Worm (Caenorhabditis elegans) whole organism, L4 larva: Measurements from ENCODE around the gene H03G16.7.
A peak's percentile ranks its signal among the peaks of the same experiment; 100 is the strongest.

Source experiments
- F37D6.2 ChIP-seq: sonication (generic microtip); optimal IDR thresholded peaks from 2 replicates; lab custom pipeline; 2016; ENCODE audit warnings: mild to moderate bottlenecking, missing genetic modification characterization, missing compliant biosample characterization
- F49E8.2 ChIP-seq: sonication (generic microtip); optimal IDR thresholded peaks from 2 replicates; lab custom pipeline; 2016; ENCODE audit warnings: missing compliant biosample characterization, mild to moderate bottlenecking, missing genetic modification characterization, borderline replicate concordance
- T26A8.4 ChIP-seq: fragments of 200-800 bp; sonication (Bioruptor generic); IDR thresholded peaks from 2 replicates; pipeline ENCODE4 v1.3.6; 2022; ENCODE audit warnings: missing genetic modification characterization, missing compliant biosample characterization
- Y105C5A.15 ChIP-seq: fragments of 200-800 bp; sonication (Bioruptor generic); IDR thresholded peaks from 2 replicates; pipeline ENCODE4 v1.3.6; 2022; ENCODE audit warnings: missing genetic modification characterization, missing compliant biosample characterization
- Y75B8A.6 ChIP-seq: fragments of 200-800 bp; sonication (Bioruptor generic); IDR thresholded peaks from 2 replicates; pipeline ENCODE4 v1.3.6; 2022; ENCODE audit warnings: missing genetic modification reagents, missing genetic modification characterization, missing compliant biosample characterization
- aha-1 ChIP-seq: fragments of 150-350 bp; peaks from one replicate; lab custom pipeline; 2014; ENCODE audit warnings: missing biosample characterization, missing genetic modification characterization
- attf-4 ChIP-seq: sonication (generic microtip); optimal IDR thresholded peaks from 3 replicates; lab custom pipeline; 2017; ENCODE audit warnings: missing biosample characterization, missing genetic modification characterization
- ceh-44 ChIP-seq: fragments of 200-800 bp; sonication (Bioruptor generic); IDR thresholded peaks from 2 replicates; pipeline ENCODE4 v1.3.6; 2022; ENCODE audit warnings: missing genetic modification reagents, missing genetic modification characterization, missing compliant biosample characterization
- ceh-62 ChIP-seq: sonication (generic microtip); optimal IDR thresholded peaks from 2 replicates; lab custom pipeline; 2017; ENCODE audit warnings: missing biosample characterization, missing genetic modification characterization
- ctbp-1 ChIP-seq: fragments of 200-800 bp; sonication (Bioruptor generic); IDR thresholded peaks from 2 replicates; pipeline ENCODE4 v1.3.6; 2022; ENCODE audit warnings: missing genetic modification reagents, missing genetic modification characterization, missing compliant biosample characterization
- daf-16 ChIP-seq, 3 experiments: sonication (generic microtip); optimal IDR thresholded peaks; 2 replicates each; lab custom pipeline; 2016 to 2017; ENCODE audit warnings: missing genetic modification characterization in 3 of 3, missing genetic modification reagents in 3 of 3, mild to moderate bottlenecking in 2 of 3, missing compliant biosample characterization in 2 of 3, missing biosample characterization in 1 of 3, moderate library complexity in 1 of 3
- daf-19 ChIP-seq: fragments of 200-800 bp; sonication (Bioruptor generic); conservative IDR thresholded peaks from 2 replicates; pipeline ENCODE4 v1.3.6; 2022; ENCODE audit warnings: missing genetic modification characterization, missing compliant biosample characterization
- dmd-6 ChIP-seq: fragments of 200-800 bp; sonication (Bioruptor generic); IDR thresholded peaks from 2 replicates; pipeline ENCODE4 v1.3.6; 2022; ENCODE audit warnings: missing genetic modification reagents, missing genetic modification characterization, missing compliant biosample characterization
- dmd-8 ChIP-seq: fragments of 200-800 bp; sonication (Bioruptor generic); IDR thresholded peaks from 2 replicates; pipeline ENCODE4 v1.3.6; 2022; ENCODE audit warnings: missing genetic modification characterization, missing compliant biosample characterization
- dpl-1 ChIP-seq: fragments of 150-350 bp; optimal IDR thresholded peaks from 2 replicates; lab custom pipeline; 2014; ENCODE audit warnings: missing biosample characterization, missing genetic modification reagents, missing genetic modification characterization
- egl-43 ChIP-seq: fragments of 200-800 bp; sonication (Bioruptor generic); IDR thresholded peaks from 2 replicates; pipeline ENCODE4 v1.3.6; 2022; ENCODE audit warnings: missing genetic modification reagents, missing genetic modification characterization, missing compliant biosample characterization
- fkh-10 ChIP-seq: fragments of 150-350 bp; optimal IDR thresholded peaks from 2 replicates; lab custom pipeline; 2014; ENCODE audit warnings: missing biosample characterization, missing genetic modification reagents, missing genetic modification characterization
- hlh-11 ChIP-seq: fragments of 200-800 bp; sonication (Bioruptor generic); optimal IDR thresholded peaks from 2 replicates; lab custom pipeline; 2018; ENCODE audit warnings: mild to moderate bottlenecking, missing genetic modification characterization, missing compliant biosample characterization
- hlh-30 ChIP-seq: sonication (generic microtip); optimal IDR thresholded peaks from 2 replicates; lab custom pipeline; 2017; ENCODE audit warnings: antibody characterized with exemption, mild to moderate bottlenecking, missing genetic modification characterization, missing compliant biosample characterization; ENCODE audit not compliant: insufficient read depth
- hmg-1.1 ChIP-seq: fragments of 200-800 bp; sonication (Bioruptor generic); IDR thresholded peaks from 2 replicates; pipeline ENCODE4 v1.3.6; 2022; ENCODE audit warnings: missing genetic modification reagents, missing genetic modification characterization, missing compliant biosample characterization
- jun-1 ChIP-seq: fragments of 150-350 bp; optimal IDR thresholded peaks from 2 replicates; lab custom pipeline; 2014; ENCODE audit warnings: missing biosample characterization, missing genetic modification reagents, missing genetic modification characterization
- lim-7 ChIP-seq: fragments of 200-800 bp; sonication (Bioruptor generic); IDR thresholded peaks from 2 replicates; pipeline ENCODE4 v1.3.6; 2022; ENCODE audit warnings: missing genetic modification characterization, missing compliant biosample characterization
- lin-1 ChIP-seq: fragments of 200-800 bp; sonication (Bioruptor generic); IDR thresholded peaks from 2 replicates; pipeline ENCODE4 v1.3.6; 2022; ENCODE audit warnings: missing genetic modification reagents, missing genetic modification characterization, missing compliant biosample characterization
- mdl-1 ChIP-seq, 2 experiments: fragments of 150-350 bp in 1 of 2; sonication (generic microtip) in 1 of 2; optimal IDR thresholded peaks; 2 replicates each; lab custom pipeline; 2014 to 2017; ENCODE audit warnings: missing biosample characterization in 2 of 2, missing genetic modification characterization in 2 of 2
- mes-2 ChIP-seq: sonication (generic microtip); optimal IDR thresholded peaks from 2 replicates; lab custom pipeline; 2016; ENCODE audit warnings: missing genotype, mild to moderate bottlenecking, missing genetic modification characterization, missing compliant biosample characterization; ENCODE audit not compliant: poor library complexity, severe bottlenecking
- mxl-3 ChIP-seq: fragments of 200-800 bp; sonication (Bioruptor generic); optimal IDR thresholded peaks from 2 replicates; lab custom pipeline; 2018; ENCODE audit warnings: mild to moderate bottlenecking, missing genetic modification characterization, missing compliant biosample characterization
- nhr-102 ChIP-seq: sonication (generic microtip); optimal IDR thresholded peaks from 2 replicates; lab custom pipeline; 2016; ENCODE audit warnings: mild to moderate bottlenecking, missing genetic modification characterization, moderate library complexity, missing compliant biosample characterization
- nhr-111 ChIP-seq: fragments of 200-800 bp; sonication (Bioruptor generic); optimal IDR thresholded peaks from 2 replicates; lab custom pipeline; 2018; ENCODE audit warnings: mild to moderate bottlenecking, missing genetic modification characterization, missing compliant biosample characterization
- nhr-237 ChIP-seq: sonication (generic microtip); optimal IDR thresholded peaks from 2 replicates; lab custom pipeline; 2017; ENCODE audit warnings: missing biosample characterization, missing genetic modification characterization
- nhr-28 ChIP-seq: fragments of 150-350 bp; optimal IDR thresholded peaks from 2 replicates; lab custom pipeline; 2014; ENCODE audit warnings: missing biosample characterization, missing genetic modification characterization
- nhr-42 ChIP-seq: fragments of 200-800 bp; sonication (Bioruptor generic); IDR thresholded peaks from 2 replicates; pipeline ENCODE4 v1.3.6; 2022; ENCODE audit warnings: missing genetic modification characterization, missing compliant biosample characterization
- nhr-48 ChIP-seq: sonication (generic microtip); optimal IDR thresholded peaks from 2 replicates; lab custom pipeline; 2016; ENCODE audit warnings: mild to moderate bottlenecking, missing genetic modification characterization, missing compliant biosample characterization
- pha-4 ChIP-seq, 2 experiments: fragments of 150-350 bp in 1 of 2; fragments of 200-800 bp in 1 of 2; sonication (Bioruptor generic) in 1 of 2; IDR thresholded peaks in 1 of 2; optimal IDR thresholded peaks in 1 of 2; 2 replicates each; pipeline versions ENCODE4 v1.3.6 to Lab custom; 2014 to 2022; ENCODE audit warnings: missing genetic modification characterization in 2 of 2, missing genetic modification reagents in 2 of 2, missing biosample characterization in 1 of 2, missing compliant biosample characterization in 1 of 2
- pqm-1 ChIP-seq: sonication (generic microtip); optimal IDR thresholded peaks from 2 replicates; lab custom pipeline; 2017; ENCODE audit warnings: missing biosample characterization, missing genetic modification characterization
- set-16 ChIP-seq: fragments of 200-800 bp; sonication (Bioruptor generic); IDR thresholded peaks from 2 replicates; pipeline ENCODE4 v1.3.6; 2022; ENCODE audit warnings: missing genetic modification reagents, missing genetic modification characterization, missing compliant biosample characterization
- spr-1 ChIP-seq: sonication (generic microtip); optimal IDR thresholded peaks from 2 replicates; lab custom pipeline; 2016; ENCODE audit warnings: mild to moderate bottlenecking, missing genetic modification characterization, missing compliant biosample characterization
- unc-130 ChIP-seq: sonication (generic microtip); optimal IDR thresholded peaks from 2 replicates; lab custom pipeline; 2016; ENCODE audit warnings: missing genetic modification reagents, missing genetic modification characterization, missing compliant biosample characterization
- unc-62 ChIP-seq, 3 experiments: fragments of 150-350 bp in 1 of 3; sonication (generic microtip); optimal IDR thresholded peaks in 2 of 3; peaks in 1 of 3; 1 replicate in 1 of 3; 2 replicates in 2 of 3; lab custom pipeline; 2014 to 2017; ENCODE audit warnings: missing biosample characterization in 3 of 3, missing genetic modification characterization in 3 of 3, missing genetic modification reagents in 3 of 3, missing genotype in 1 of 3
- ztf-7 ChIP-seq: fragments of 150-350 bp; optimal IDR thresholded peaks from 2 replicates; lab custom pipeline; 2014; ENCODE audit warnings: missing biosample characterization, missing genetic modification characterization

The H03G16.7 gene

DNA sequence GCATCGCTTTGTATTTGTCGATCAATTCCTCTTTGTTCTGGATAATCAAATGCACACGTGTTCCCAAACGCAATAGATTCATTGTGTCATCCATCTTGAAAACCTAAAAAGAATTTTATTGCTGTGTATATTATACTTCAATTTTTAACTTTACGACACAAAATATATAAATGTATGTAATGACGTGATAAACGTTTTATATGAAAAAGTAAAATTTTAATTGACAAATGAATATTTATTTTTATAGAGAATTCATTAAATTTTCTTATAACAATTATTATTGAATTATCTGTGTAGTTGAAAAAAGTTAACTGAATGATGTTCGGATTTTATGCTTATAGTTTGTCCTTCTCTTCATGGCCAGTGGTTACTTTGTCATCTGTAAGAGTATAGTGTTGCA, at the start of gene H03G16.7:
Gene H03G16.7 (minus strand): TSS at position 101 of the 400 bp plus-strand sequence.
- TF ChIP-seq Y75B8A.6 (GFP tag; lab: Robert Waterston, UW) (no peak), unc-130 (no peak), F37D6.2 (tag; lab: Kevin White, UChicago) (no peak), dmd-6 (GFP tag; lab: Robert Waterston, UW) (no peak), unc-62 (GFP tag; optimal IDR thresholded peaks at IDR 0.05 in 1 of 2; lab: Kevin White, UChicago) (no peak), unc-62 (tag; optimal IDR thresholded peaks at IDR 0.05; lab: Kevin White, UChicago) (no peak), hmg-1.1 (GFP tag; lab: Robert Waterston, UW) (no peak), lim-7 (GFP tag; lab: Robert Waterston, UW) (no peak), F49E8.2 (no peak), dmd-8 (GFP tag; lab: Robert Waterston, UW) (no peak), spr-1 (tag; lab: Kevin White, UChicago) (no peak), set-16 (GFP tag; lab: Robert Waterston, UW) (no peak), nhr-111 (no peak)

DNA sequence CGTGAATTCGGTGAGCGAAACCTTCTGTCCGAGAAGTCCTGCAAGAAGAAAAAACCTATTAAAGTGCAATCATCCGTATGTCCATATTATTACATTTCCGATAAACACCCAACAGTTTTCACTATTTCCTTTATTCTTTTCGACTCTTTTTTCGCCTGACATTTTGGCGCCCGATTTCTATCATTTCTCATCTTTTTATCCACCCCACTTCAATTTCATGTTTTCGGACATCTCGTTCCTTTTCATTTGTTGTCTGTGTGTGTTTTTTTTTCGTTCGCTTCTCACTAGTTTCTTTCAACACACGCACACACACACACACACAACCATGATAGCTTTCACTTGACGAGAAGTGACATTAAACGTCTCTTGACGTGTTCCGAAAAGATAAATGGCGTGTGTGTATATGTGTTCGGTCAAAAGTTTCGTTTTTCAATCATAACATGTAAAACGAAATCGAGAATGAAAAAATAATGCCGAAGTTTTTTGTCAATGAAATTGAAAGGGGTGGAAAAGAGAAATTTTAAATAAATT, 49.2 kb upstream of the H03G16.7 start:
- TF ChIP-seq mes-2 (tag; lab: Kevin White, UChicago) (peak; percentile 24), Y105C5A.15 (GFP tag; lab: Robert Waterston, UW) (no peak), ceh-62 (tag; lab: Kevin White, UChicago) (no peak), hlh-30 (tag; lab: Kevin White, UChicago) (peak; percentile 22), unc-62 (GFP tag; optimal IDR thresholded peaks at IDR 0.05 in 1 of 2; lab: Kevin White, UChicago) (peak in 1 of 2 experiments; percentile 93), unc-62 (tag; optimal IDR thresholded peaks at IDR 0.05; lab: Kevin White, UChicago) (no peak), attf-4 (tag; lab: Kevin White, UChicago) (no peak), egl-43 (GFP tag; lab: Robert Waterston, UW) (no peak), dpl-1 (no peak), T26A8.4 (GFP tag; lab: Robert Waterston, UW) (no peak), daf-19 (no peak), F49E8.2 (no peak), ztf-7 (tag; lab: Kevin White, UChicago) (no peak), aha-1 (tag; lab: Kevin White, UChicago) (peak; percentile 15), daf-16 (GFP tag; optimal IDR thresholded peaks at IDR 0.05; lab: Kevin White, UChicago) (peak in 1 of 2 experiments; percentile 3), daf-16 (tag; optimal IDR thresholded peaks at IDR 0.05; lab: Kevin White, UChicago) (no peak), nhr-102 (tag; lab: Kevin White, UChicago) (no peak), fkh-10 (GFP tag; lab: Kevin White, UChicago) (no peak), pha-4 (GFP tag; IDR thresholded peaks at IDR 0.05; lab: Robert Waterston, UW) (no peak), pha-4 (tag; optimal IDR thresholded peaks at IDR 0.05; lab: Kevin White, UChicago) (no peak), spr-1 (tag; lab: Kevin White, UChicago) (no peak), ctbp-1 (0 out of 2 replicates have a peak, but pooled peaks have one; percentile 23), nhr-237 (tag; lab: Kevin White, UChicago) (no peak), mdl-1 (tag; optimal IDR thresholded peaks at IDR 0.05; lab: Kevin White, UChicago) (peak in 1 of 2 experiments; percentile 65), jun-1 (tag; lab: Kevin White, UChicago) (no peak), mxl-3 (GFP tag; lab: Kevin White, UChicago) (no peak), nhr-28 (tag; lab: Kevin White, UChicago) (peak; percentile 68), unc-130 (no peak), pqm-1 (tag; lab: Kevin White, UChicago) (no peak), nhr-48 (tag; lab: Kevin White, UChicago) (peak; percentile 8), hlh-11 (peak; percentile 35), ceh-44 (GFP tag; lab: Robert Waterston, UW) (no peak), nhr-42 (GFP tag; lab: Robert Waterston, UW) (no peak), lin-1 (no peak)
